Worm (Caenorhabditis elegans) whole organism, early embryonic: ENCODE measurements around the gene his-64.

Experiments used
- ama-1 ChIP-seq: fragments of 150-350 bp; optimal IDR thresholded peaks from 2 replicates; lab custom pipeline; 2014
- ceh-13 ChIP-seq: fragments of 200-800 bp; sonication (Bioruptor generic); optimal IDR thresholded peaks from 2 replicates; lab custom pipeline; 2018; ENCODE audit warnings: mild to moderate bottlenecking, missing genetic modification characterization, missing compliant biosample characterization
- ceh-36 ChIP-seq: sonication (generic microtip); optimal IDR thresholded peaks from 2 replicates; lab custom pipeline; 2016; ENCODE audit warnings: missing genetic modification characterization, inconsistent platforms, missing compliant biosample characterization
- ets-7 ChIP-seq: sonication (generic microtip); optimal IDR thresholded peaks from 2 replicates; lab custom pipeline; 2016; ENCODE audit warnings: missing genotype, missing genetic modification characterization, missing compliant biosample characterization
- flt-1 ChIP-seq: fragments of 200-800 bp; sonication (Bioruptor generic); IDR thresholded peaks from 2 replicates; pipeline ENCODE4 v1.3.6; 2022; ENCODE audit warnings: missing genetic modification characterization, missing compliant biosample characterization
- hmg-4 ChIP-seq: fragments of 200-800 bp; sonication (Bioruptor generic); optimal IDR thresholded peaks from 2 replicates; lab custom pipeline; 2018; ENCODE audit warnings: mild to moderate bottlenecking, missing genetic modification characterization, missing compliant biosample characterization
- pes-1 ChIP-seq: fragments of 200-800 bp; sonication (Bioruptor generic); IDR thresholded peaks from 2 replicates; pipeline ENCODE4 v1.3.6; 2022; ENCODE audit warnings: missing genetic modification reagents, missing genetic modification characterization, missing compliant biosample characterization
- scrt-1 ChIP-seq: fragments of 200-800 bp; sonication (Bioruptor generic); IDR thresholded peaks from 2 replicates; pipeline ENCODE4 v1.3.6; 2022; ENCODE audit warnings: missing genetic modification characterization, missing compliant biosample characterization
- sea-1 ChIP-seq: fragments of 200-800 bp; sonication (Bioruptor generic); conservative IDR thresholded peaks from 2 replicates; pipeline ENCODE4 v1.3.6; 2022; ENCODE audit warnings: missing genetic modification characterization, missing compliant biosample characterization
- tbx-11 ChIP-seq: fragments of 200-800 bp; sonication (Bioruptor generic); IDR thresholded peaks from 2 replicates; pipeline ENCODE4 v1.3.6; 2022; ENCODE audit warnings: missing genetic modification characterization, missing compliant biosample characterization

ce11 chrIV:11371645-11372044 lies 35.3 kb upstream of the his-64 start, which contains the start of gene sec-31:
- TF ChIP-seq ama-1 (lab: Kevin White, UChicago): no peak
- no peak for TF ChIP-seq scrt-1
- no peak for TF ChIP-seq flt-1
- no peak for TF ChIP-seq ceh-36 (tag; lab: Kevin White, UChicago)
- TF ChIP-seq sea-1 (GFP tag; lab: Robert Waterston, UW): no peak
- no peak for TF ChIP-seq hmg-4 (GFP tag; lab: Kevin White, UChicago)
- no peak for TF ChIP-seq pes-1 (GFP tag; lab: Robert Waterston, UW)
- no peak for TF ChIP-seq tbx-11 (GFP tag; lab: Robert Waterston, UW)
- TF ChIP-seq ets-7 (tag; lab: Kevin White, UChicago): no peak
- TF ChIP-seq ceh-13: no peak
